Worm (Caenorhabditis elegans) whole organism, early embryonic: ENCODE measurements around the gene srx-110.

Experiments used
- B0310.2 ChIP-seq: sonication (generic microtip); optimal IDR thresholded peaks from 2 replicates; lab custom pipeline; 2016; ENCODE audit warnings: mild to moderate bottlenecking, missing genetic modification characterization, missing compliant biosample characterization
- F13C5.2 ChIP-seq: sonication (generic microtip); optimal IDR thresholded peaks from 2 replicates; lab custom pipeline; 2017; ENCODE audit warnings: mild to moderate bottlenecking, missing genetic modification characterization, inconsistent platforms, missing compliant biosample characterization
- aly-1 ChIP-seq: sonication (generic microtip); optimal IDR thresholded peaks from 2 replicates; lab custom pipeline; 2016; ENCODE audit warnings: missing genetic modification characterization, missing compliant biosample characterization
- ama-1 ChIP-seq: fragments of 150-350 bp; optimal IDR thresholded peaks from 2 replicates; lab custom pipeline; 2014
- ceh-36 ChIP-seq: sonication (generic microtip); optimal IDR thresholded peaks from 2 replicates; lab custom pipeline; 2016; ENCODE audit warnings: missing genetic modification characterization, inconsistent platforms, missing compliant biosample characterization
- ets-7 ChIP-seq: sonication (generic microtip); optimal IDR thresholded peaks from 2 replicates; lab custom pipeline; 2016; ENCODE audit warnings: missing genotype, missing genetic modification characterization, missing compliant biosample characterization
- flt-1 ChIP-seq: fragments of 200-800 bp; sonication (Bioruptor generic); IDR thresholded peaks from 2 replicates; pipeline ENCODE4 v1.3.6; 2022; ENCODE audit warnings: missing genetic modification characterization, missing compliant biosample characterization
- hmg-4 ChIP-seq: fragments of 200-800 bp; sonication (Bioruptor generic); optimal IDR thresholded peaks from 2 replicates; lab custom pipeline; 2018; ENCODE audit warnings: mild to moderate bottlenecking, missing genetic modification characterization, missing compliant biosample characterization
- hnd-1 ChIP-seq: sonication (generic microtip); optimal IDR thresholded peaks from 2 replicates; lab custom pipeline; 2016; ENCODE audit warnings: missing genetic modification characterization, missing compliant biosample characterization
- scrt-1 ChIP-seq: fragments of 200-800 bp; sonication (Bioruptor generic); IDR thresholded peaks from 2 replicates; pipeline ENCODE4 v1.3.6; 2022; ENCODE audit warnings: missing genetic modification characterization, missing compliant biosample characterization
- sea-1 ChIP-seq: fragments of 200-800 bp; sonication (Bioruptor generic); conservative IDR thresholded peaks from 2 replicates; pipeline ENCODE4 v1.3.6; 2022; ENCODE audit warnings: missing genetic modification characterization, missing compliant biosample characterization
- tbx-11 ChIP-seq: fragments of 200-800 bp; sonication (Bioruptor generic); IDR thresholded peaks from 2 replicates; pipeline ENCODE4 v1.3.6; 2022; ENCODE audit warnings: missing genetic modification characterization, missing compliant biosample characterization
- tbx-37 ChIP-seq: fragments of 200-800 bp; sonication (Bioruptor generic); conservative IDR thresholded peaks from 2 replicates; pipeline ENCODE4 v1.3.6; 2022; ENCODE audit warnings: missing genetic modification reagents, missing genetic modification characterization, missing compliant biosample characterization
- tra-4 ChIP-seq: sonication (generic microtip); optimal IDR thresholded peaks from 2 replicates; lab custom pipeline; 2017; ENCODE audit warnings: missing genetic modification characterization, missing compliant biosample characterization

- TF ChIP-seq hmg-4 (GFP tag; lab: Kevin White, UChicago) = no peak
- no peak for TF ChIP-seq B0310.2 (tag; lab: Kevin White, UChicago)
- TF ChIP-seq ama-1 = no peak
- no peak for TF ChIP-seq hnd-1 (tag; lab: Kevin White, UChicago)
- no peak for TF ChIP-seq flt-1 (GFP tag; lab: Robert Waterston, UW)
- TF ChIP-seq F13C5.2 (tag; lab: Kevin White, UChicago) = no peak
- TF ChIP-seq tbx-11 (GFP tag; lab: Robert Waterston, UW) = no peak
- TF ChIP-seq sea-1 (GFP tag; lab: Robert Waterston, UW) = no peak
- TF ChIP-seq tbx-37 (GFP tag; lab: Robert Waterston, UW) = no peak
- no peak for TF ChIP-seq scrt-1
- TF ChIP-seq aly-1 (tag; lab: Kevin White, UChicago) = no peak
- TF ChIP-seq ets-7 (tag; lab: Kevin White, UChicago) = no peak
- TF ChIP-seq tra-4 = no peak
- TF ChIP-seq ceh-36 (tag; lab: Kevin White, UChicago) = no peak
Observed at ce11 chrII:3675176-3675575, 34.2 kb upstream of the srx-110 start, which contains the start of gene F19B10.2.
